Worm (Caenorhabditis elegans): Measurements from ENCODE around the gene fbxa-71.
"Not testable (repeated sequence)": the region's sequence is repeated elsewhere in the genome, so short reads cannot be mapped to it uniquely, and the experiment has no call there.

Gene fbxa-71

DNA sequence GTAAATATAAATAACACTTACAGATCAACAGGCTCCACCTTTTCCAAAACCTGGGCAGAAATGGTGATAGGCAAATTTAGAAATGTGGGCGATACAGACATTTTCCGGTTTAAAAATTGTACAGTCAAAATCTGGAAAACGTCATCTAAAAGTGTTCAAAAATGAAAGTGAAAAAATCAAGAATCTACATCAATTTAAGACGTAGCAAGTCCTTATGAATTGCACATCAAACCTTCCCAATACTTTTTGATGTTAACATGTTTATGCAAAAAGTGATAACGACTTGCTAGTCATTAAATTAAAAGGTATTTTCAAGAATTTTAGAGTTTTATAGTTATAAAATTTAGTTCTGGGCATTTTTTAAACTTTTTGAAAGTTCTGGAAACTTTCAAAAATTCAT is 4.3 kb upstream of the fbxa-71 start, which contains the start of gene fbxa-7:
TSS of gene fbxa-7 (minus strand) at position 101 of the 400 bp plus-strand sequence.
- TF ChIP-seq elt-3 (tag; optimal IDR thresholded peaks at IDR 0.05) (no peak), fkh-4 (tag; optimal IDR thresholded peaks at IDR 0.05; ENCODE audit: borderline replicate concordance) (no peak), dpl-1 (GFP tag; optimal IDR thresholded peaks at IDR 0.05) (no peak), rnt-1 (tag; optimal IDR thresholded peaks at IDR 0.05) (no peak), egl-27 (tag; optimal IDR thresholded peaks at IDR 0.05) (no peak), vab-15 (tag; optimal IDR thresholded peaks at IDR 0.05) (no peak), pqm-1 (tag; optimal IDR thresholded peaks at IDR 0.05) (no peak), C04F5.9 (tag; optimal IDR thresholded peaks at IDR 0.05) (no peak), unc-62 (GFP tag; optimal IDR thresholded peaks at IDR 0.05) (no peak), ama-1 (optimal IDR thresholded peaks at IDR 0.05) (no peak), swsn-7 (tag; optimal IDR thresholded peaks at IDR 0.05) (no peak), sox-4 (tag; optimal IDR thresholded peaks at IDR 0.05) (no peak), pag-3 (tag; optimal IDR thresholded peaks at IDR 0.05; ENCODE audit: borderline replicate concordance, insufficient read depth) (no peak), zag-1 (tag; optimal IDR thresholded peaks at IDR 0.05) (no peak)

DNA sequence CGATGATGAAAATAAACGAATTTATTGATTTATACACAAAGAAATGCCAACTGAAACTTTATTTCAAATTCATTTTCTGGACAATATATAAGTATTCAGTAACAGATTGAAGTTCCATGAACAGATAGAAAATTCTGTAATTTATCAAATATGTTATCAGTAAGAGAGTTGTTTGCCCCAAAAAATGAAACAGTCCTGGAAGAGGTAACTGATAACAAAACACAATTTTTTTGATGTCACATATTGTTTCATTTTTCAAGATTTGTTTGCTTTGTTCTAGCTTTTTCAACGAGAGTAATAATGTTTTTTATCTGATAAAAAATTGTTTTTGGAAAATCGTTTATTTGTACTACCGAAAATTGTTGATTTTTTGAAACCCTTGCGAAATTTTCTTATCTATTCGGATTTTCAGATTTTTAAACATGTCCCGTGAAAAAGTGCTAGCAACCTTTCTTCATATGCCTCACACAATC is 2.6 kb upstream of the fbxa-71 start, which contains the start of gene fbxa-73:
TSS of gene fbxa-73 (plus strand) at position 423 of the 473 bp plus-strand sequence.
- TF ChIP-seq pqm-1 (tag; optimal IDR thresholded peaks at IDR 0.05): peak; percentile 62
- TF ChIP-seq ceh-82 (tag; optimal IDR thresholded peaks at IDR 0.05): no peak
- TF ChIP-seq elt-2 (tag; optimal IDR thresholded peaks at IDR 0.05): peak; percentile 71

DNA sequence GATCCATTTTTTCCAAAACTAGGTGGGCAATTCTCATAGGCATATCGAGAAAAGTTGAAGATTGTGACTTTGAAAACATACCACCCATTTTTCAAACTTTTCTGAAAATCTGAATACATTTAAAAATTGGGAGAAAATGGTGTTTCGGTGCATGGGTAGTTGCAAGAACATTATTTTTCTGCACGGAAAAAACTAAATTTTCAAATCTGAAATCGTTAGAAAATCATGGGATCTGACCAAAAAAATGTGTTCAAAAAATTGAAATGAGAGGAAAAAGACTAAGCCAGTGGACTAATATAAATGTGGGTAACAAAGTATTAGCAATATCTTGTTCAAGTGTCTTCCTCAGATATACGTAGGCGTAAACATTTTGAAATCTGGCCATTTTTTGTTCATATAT is 3.2 kb downstream of the fbxa-71 start, which contains the start of gene fbxa-43:
TSS of gene fbxa-43 (minus strand) at position 101 of the 400 bp plus-strand sequence.
- TF ChIP-seq pax-3 (tag; optimal IDR thresholded peaks at IDR 0.05): no peak
- TF ChIP-seq efl-1 (optimal IDR thresholded peaks at IDR 0.05): no peak
- TF ChIP-seq efl-1 (GFP tag; optimal IDR thresholded peaks at IDR 0.05 in 1 of 2): peak in 1 of 2 experiments; percentile 52

DNA sequence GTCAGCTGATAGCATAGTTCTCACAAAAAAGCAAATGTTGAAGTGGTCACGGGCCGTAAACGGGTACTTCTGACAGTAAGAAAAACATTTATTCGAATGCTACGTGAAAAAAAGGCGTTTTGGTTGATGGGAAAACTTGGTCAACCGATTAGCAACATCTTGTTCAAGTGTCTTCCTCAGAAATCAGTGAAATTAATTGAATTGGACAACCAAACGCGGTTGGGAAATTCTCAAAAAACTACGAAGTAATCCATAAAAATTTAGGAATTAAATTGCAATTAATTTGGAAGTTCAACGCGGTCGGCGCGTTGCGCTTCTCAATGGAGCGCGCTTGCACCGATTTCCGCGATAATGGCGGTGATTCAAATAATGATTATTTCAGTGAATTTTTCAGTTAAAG is 3.7 kb downstream of the fbxa-71 start:
- TF ChIP-seq Y116A8C.19 (tag; optimal IDR thresholded peaks at IDR 0.05; ENCODE audit: borderline replicate concordance) (no peak), blmp-1 (tag; optimal IDR thresholded peaks at IDR 0.05) (no peak), lin-35 (GFP tag; optimal IDR thresholded peaks at IDR 0.05) (no peak), efl-1 (optimal IDR thresholded peaks at IDR 0.05) (no peak), efl-1 (GFP tag; optimal IDR thresholded peaks at IDR 0.05 in 1 of 2) (peak in 1 of 2 experiments; percentile 92), sptf-1 (tag; optimal IDR thresholded peaks at IDR 0.05) (no peak), skn-1 (tag; optimal IDR thresholded peaks at IDR 0.05) (no peak), tbx-2 (tag; optimal IDR thresholded peaks at IDR 0.05) (no peak)

DNA sequence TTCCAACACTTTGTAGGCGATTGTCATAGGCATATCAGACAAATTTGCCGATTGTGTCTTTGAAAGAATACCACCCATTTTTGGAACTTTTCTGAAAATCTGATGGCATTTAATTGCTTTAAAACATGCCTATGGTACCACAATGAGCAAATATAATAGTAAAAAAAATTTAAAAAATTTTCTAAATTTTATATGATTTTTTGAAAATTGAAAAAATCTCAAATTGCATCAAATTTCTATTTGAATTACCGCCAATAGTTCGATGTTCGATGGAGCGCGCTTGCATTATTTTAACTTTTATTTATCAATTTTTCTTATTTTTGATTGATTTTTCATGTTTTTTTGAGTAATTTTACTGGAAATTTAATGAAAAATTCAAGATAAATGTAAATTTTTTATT is 5.7 kb downstream of the fbxa-71 start, which contains the start of gene fbxa-42:
TSS of gene fbxa-42 (minus strand) at position 101 of the 400 bp plus-strand sequence.
- not testable (repeated sequence) for TF ChIP-seq sptf-1, nhr-76, mdl-1 (tag; optimal IDR thresholded peaks at IDR 0.05)

DNA sequence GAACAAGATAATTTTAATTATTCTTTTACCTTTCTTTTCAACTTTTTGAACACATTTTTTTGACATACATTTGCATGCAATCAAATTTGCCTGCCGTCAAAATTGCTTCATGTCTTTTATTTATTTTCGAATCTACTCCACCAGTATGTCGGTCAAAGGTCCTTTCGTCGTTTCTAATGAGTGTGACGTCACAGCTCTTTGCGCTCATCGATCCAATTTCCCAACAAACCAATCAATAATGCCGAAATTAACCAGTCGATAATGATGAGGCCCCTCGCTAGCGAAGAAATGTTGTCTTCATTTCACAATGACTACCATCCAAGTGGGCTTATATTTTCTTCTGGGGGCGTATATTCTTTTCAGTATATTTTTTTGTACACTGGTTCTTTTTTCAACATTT is 7.3 kb downstream of the fbxa-71 start, which contains the start of gene Y54F10BM.6:
TSS of gene Y54F10BM.6 (plus strand) at position 301 of the 400 bp plus-strand sequence.
- TF ChIP-seq nhr-237 (tag; optimal IDR thresholded peaks at IDR 0.05) (no peak), efl-1 (optimal IDR thresholded peaks at IDR 0.05) (no peak), efl-1 (GFP tag; optimal IDR thresholded peaks at IDR 0.05 in 1 of 2) (peak in 1 of 2 experiments; percentile 72)

DNA sequence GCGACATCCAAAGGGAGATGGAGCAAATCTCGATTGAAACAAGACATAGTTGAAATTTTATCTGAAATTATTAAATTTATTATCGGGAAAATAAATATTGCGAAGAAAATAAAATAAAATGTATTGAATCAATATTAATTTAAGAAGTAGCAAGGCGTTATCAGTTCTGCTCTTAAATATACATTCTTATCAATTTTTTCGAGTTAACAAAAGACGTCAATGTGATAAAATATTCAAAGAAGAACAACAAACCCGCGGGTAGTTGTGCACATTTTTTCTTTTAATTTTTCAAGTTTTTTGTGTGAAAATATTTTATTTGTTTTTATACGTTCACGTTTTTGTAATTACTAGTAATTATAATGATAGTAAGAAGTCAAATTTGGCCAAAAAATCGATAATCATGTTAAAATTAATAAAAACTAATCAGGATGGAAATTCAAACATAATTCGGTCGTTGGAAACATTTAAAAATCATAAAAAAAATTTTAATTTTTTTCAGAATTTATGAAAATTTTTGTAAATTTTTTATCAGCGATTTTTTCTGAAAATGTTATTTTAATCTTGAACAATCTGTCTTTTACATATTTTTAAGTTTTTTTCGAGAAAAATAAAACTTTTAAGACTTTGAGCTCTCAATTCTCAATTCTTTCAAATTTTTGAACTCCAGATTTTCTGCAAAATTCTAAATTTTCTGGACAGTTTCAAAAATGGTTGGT is 10.5 kb downstream of the fbxa-71 start, which contains the start of gene fbxa-9:
TSS of gene fbxa-9 (plus strand) at position 666 of the 716 bp plus-strand sequence.
- TF ChIP-seq C04F5.9 (tag; optimal IDR thresholded peaks at IDR 0.05) (no peak), pqm-1 (tag; optimal IDR thresholded peaks at IDR 0.05) (peak; percentile 16), elt-2 (tag; optimal IDR thresholded peaks at IDR 0.05) (peak; percentile 76)

All from whole organism, L1 larva.